Fruit fly (Drosophila melanogaster): Measurements from ENCODE around the gene CG9702.

DNA sequence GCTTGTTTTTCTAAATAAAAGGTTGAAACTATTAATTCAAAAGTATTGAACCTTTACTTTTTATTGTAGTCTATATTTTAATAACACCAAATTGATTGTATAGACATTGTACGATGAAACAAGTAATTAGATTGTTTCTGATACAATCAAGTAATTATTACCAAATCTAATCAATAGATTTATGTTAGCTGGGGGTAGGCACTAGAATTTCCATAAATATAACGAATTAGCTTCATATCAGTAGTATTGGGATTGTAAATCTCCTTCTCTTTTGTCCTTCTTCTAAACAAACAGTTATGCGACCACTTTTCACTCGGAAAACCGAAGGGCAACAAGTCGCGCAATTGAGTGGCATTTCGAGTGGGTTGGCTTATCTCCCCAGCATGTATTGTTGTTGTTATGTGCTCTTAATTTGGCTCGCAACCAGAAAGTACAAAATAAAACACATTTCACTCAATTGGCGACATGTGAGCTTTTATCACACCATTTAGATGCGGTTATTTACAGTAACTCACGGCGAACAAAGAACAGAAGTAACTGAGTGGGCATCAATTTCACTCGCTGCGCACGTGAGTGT, 20.3 kb downstream of the CG9702 start:
- TF ChIP-seq CG9705 (GFP tag; optimal IDR thresholded peaks at IDR 0.05) = no peak
- TF ChIP-seq brk (GFP tag; optimal IDR thresholded peaks at IDR 0.05) = no peak
- no peak for TF ChIP-seq tai (GFP tag; optimal IDR thresholded peaks at IDR 0.05)
- TF ChIP-seq CG32264 (GFP tag; optimal IDR thresholded peaks at IDR 0.05) = no peak
- no peak for TF ChIP-seq OdsH (GFP tag; optimal IDR thresholded peaks at IDR 0.05)
- no peak for TF ChIP-seq h (GFP tag; optimal IDR thresholded peaks at IDR 0.05)
- no peak for TF ChIP-seq Hnf4 (GFP tag; optimal IDR thresholded peaks at IDR 0.05)
- TF ChIP-seq lola (GFP tag; optimal IDR thresholded peaks at IDR 0.05) = no peak
- TF ChIP-seq pan (optimal IDR thresholded peaks at IDR 0.05) = no peak
- no peak for TF ChIP-seq Myc (optimal IDR thresholded peaks at IDR 0.05)
- no peak for TF ChIP-seq Dfd (GFP tag; optimal IDR thresholded peaks at IDR 0.05)
